Worm (Caenorhabditis elegans) whole organism, L2 larva: ENCODE data around the gene str-82.

Experiments
- R02D3.7 ChIP-seq: fragments of 150-350 bp; optimal IDR thresholded peaks from 2 replicates; lab custom pipeline; 2014; ENCODE audit warnings: missing biosample characterization, missing genetic modification characterization
- blmp-1 ChIP-seq: sonication (generic microtip); optimal IDR thresholded peaks from 2 replicates; lab custom pipeline; 2017; ENCODE audit warnings: missing genetic modification characterization, mild to moderate bottlenecking, missing compliant biosample characterization, antibody characterized with exemption, moderate library complexity; ENCODE audit not compliant: insufficient read depth
- ceh-16 ChIP-seq: fragments of 150-350 bp; optimal IDR thresholded peaks from 2 replicates; lab custom pipeline; 2014; ENCODE audit warnings: missing biosample characterization, missing genetic modification characterization
- fos-1 ChIP-seq: fragments of 150-350 bp; optimal IDR thresholded peaks from 2 replicates; lab custom pipeline; 2014; ENCODE audit warnings: missing biosample characterization, missing genetic modification characterization
- lin-39 ChIP-seq: fragments of 150-350 bp; optimal IDR thresholded peaks from 2 replicates; lab custom pipeline; 2014; ENCODE audit warnings: missing biosample characterization, missing genetic modification reagents, missing genetic modification characterization
- mdl-1 ChIP-seq, 2 experiments: fragments of 150-350 bp in 1 of 2; sonication (generic microtip) in 1 of 2; optimal IDR thresholded peaks; 2 replicates each; lab custom pipeline; 2017; ENCODE audit warnings: missing biosample characterization in 2 of 2, missing genetic modification characterization in 2 of 2
- nhr-77 ChIP-seq: fragments of 150-350 bp; optimal IDR thresholded peaks from 2 replicates; lab custom pipeline; 2014; ENCODE audit warnings: missing biosample characterization, missing genetic modification characterization
- snpc-4 ChIP-seq: fragments of 150-350 bp; optimal IDR thresholded peaks from 2 replicates; lab custom pipeline; 2014; ENCODE audit warnings: missing biosample characterization, missing genetic modification characterization
- unc-55 ChIP-seq: fragments of 150-350 bp; sonication (generic microtip); optimal IDR thresholded peaks from 3 replicates; lab custom pipeline; 2014; ENCODE audit warnings: missing biosample characterization, missing genetic modification reagents, missing genetic modification characterization
- ztf-11 ChIP-seq: sonication (generic microtip); optimal IDR thresholded peaks from 2 replicates; lab custom pipeline; 2017; ENCODE audit warnings: missing biosample characterization, missing genetic modification characterization

- TF ChIP-seq mdl-1 (tag; optimal IDR thresholded peaks at IDR 0.05; lab: Kevin White, UChicago): no peak
- TF ChIP-seq fos-1: no peak
- no peak for TF ChIP-seq nhr-77 (tag; lab: Kevin White, UChicago)
- TF ChIP-seq blmp-1 (tag; lab: Kevin White, UChicago): no peak
- TF ChIP-seq ztf-11 (tag; lab: Kevin White, UChicago): no peak
- TF ChIP-seq R02D3.7 (tag; lab: Kevin White, UChicago): no peak
- no peak for TF ChIP-seq unc-55
- TF ChIP-seq lin-39 (tag; lab: Kevin White, UChicago): no peak
- no peak for TF ChIP-seq snpc-4
- no peak for TF ChIP-seq ceh-16 (tag; lab: Kevin White, UChicago)
Measured at ce11 chrV:4016780-4017179, 42.3 kb downstream of the str-82 start, which contains the start of gene srw-89.
